Fruit fly (Drosophila melanogaster): Measurements from ENCODE around the gene CG15465.

Gene CG15465

dm6 chrX:5046256-5046894 lies 39.2 kb upstream of the CG15465 start (continued):
- no peak for TF ChIP-seq tll (GFP tag; optimal IDR thresholded peaks at IDR 0.05)
- TF ChIP-seq klu (GFP tag; IDR thresholded peaks at IDR 0.05) = peak; percentile 31; the same call in 1 of the 2 replicates
- TF ChIP-seq toy (GFP tag; IDR thresholded peaks at IDR 0.05) = 0 out of 2 replicates have a peak, but pooled peaks have one; percentile 29
- peak; percentile 84 for TF ChIP-seq Med (GFP tag)
- TF ChIP-seq CG1602 (GFP tag; optimal IDR thresholded peaks at IDR 0.05) = peak; percentile 72
- TF ChIP-seq bsh (GFP tag; optimal IDR thresholded peaks at IDR 0.05) = peak; percentile 58 to 87
- TF ChIP-seq CG4424 (GFP tag; optimal IDR thresholded peaks at IDR 0.05) = peak; percentile 82
- TF ChIP-seq Dip3 (GFP tag; optimal IDR thresholded peaks at IDR 0.05) = peak; percentile 53
- TF ChIP-seq CG9876 (GFP tag; optimal IDR thresholded peaks at IDR 0.05) = no peak
- no peak for TF ChIP-seq Hr39 (optimal IDR thresholded peaks at IDR 0.05)
- TF ChIP-seq CG4328 (GFP tag; optimal IDR thresholded peaks at IDR 0.05) = peak; percentile 62
- TF ChIP-seq peb (GFP tag; IDR thresholded peaks at IDR 0.05) = peak; percentile 41; the same call in 1 of the 2 replicates
- no peak for TF ChIP-seq hth (optimal IDR thresholded peaks at IDR 0.05)
- TF ChIP-seq Nf-YB (GFP tag; optimal IDR thresholded peaks at IDR 0.05) = peak; percentile 59
- no peak for TF ChIP-seq rib (GFP tag; IDR thresholded peaks at IDR 0.05)
- peak; percentile 54 for TF ChIP-seq CG5245 (GFP tag; optimal IDR thresholded peaks at IDR 0.05)
- no peak for TF ChIP-seq MESR4 (GFP tag; optimal IDR thresholded peaks at IDR 0.05)
- TF ChIP-seq CG14441 (GFP tag; IDR thresholded peaks at IDR 0.05) = peak; percentile 71
- peak; percentile 56 for TF ChIP-seq CG31224 (GFP tag; IDR thresholded peaks at IDR 0.05)
- TF ChIP-seq al (GFP tag; IDR thresholded peaks at IDR 0.05) = peak; percentile 52; the same call in 1 of the 2 replicates
- TF ChIP-seq croc (GFP tag; conservative IDR thresholded peaks at IDR 0.05) = no peak
- TF ChIP-seq CG7556 (GFP tag; optimal IDR thresholded peaks at IDR 0.05) = peak; percentile 88
- peak; percentile 80 for TF ChIP-seq gsb-n (tag; optimal IDR thresholded peaks at IDR 0.05)
- TF ChIP-seq kah (GFP tag; optimal IDR thresholded peaks at IDR 0.05) = peak; percentile 22
- peak; percentile 90 for TF ChIP-seq dmrt11E (tag; optimal IDR thresholded peaks at IDR 0.05)
- TF ChIP-seq vvl (GFP tag; IDR thresholded peaks at IDR 0.05) = peak; percentile 84
- peak; percentile 84 for TF ChIP-seq CG15269 (tag; optimal IDR thresholded peaks at IDR 0.05)
- no peak for TF ChIP-seq usp (GFP tag; optimal IDR thresholded peaks at IDR 0.05)
- TF ChIP-seq CG7928 (GFP tag; optimal IDR thresholded peaks at IDR 0.05) = peak; percentile 31
- TF ChIP-seq CG6813 (GFP tag; optimal IDR thresholded peaks at IDR 0.05) = peak; percentile 69
- no peak for TF ChIP-seq inv (GFP tag; IDR thresholded peaks at IDR 0.05; ENCODE audit: partially characterized antibody)
- no peak for TF ChIP-seq Hmx (GFP tag; optimal IDR thresholded peaks at IDR 0.05)
- TF ChIP-seq Fer2 (tag; optimal IDR thresholded peaks at IDR 0.05) = peak; percentile 39
- TF ChIP-seq Antp (GFP tag; optimal IDR thresholded peaks at IDR 0.05) = peak; percentile 42
- peak; percentile 11 for TF ChIP-seq CG1647 (GFP tag; optimal IDR thresholded peaks at IDR 0.05)
- TF ChIP-seq CG13296 (GFP tag; optimal IDR thresholded peaks at IDR 0.05) = peak; percentile 72
- TF ChIP-seq fru (optimal IDR thresholded peaks at IDR 0.05) = no peak
- TF ChIP-seq CG17802 (tag; optimal IDR thresholded peaks at IDR 0.05) = no peak
- no peak for TF ChIP-seq fd64A (GFP tag; optimal IDR thresholded peaks at IDR 0.05)
- peak; percentile 71 for TF ChIP-seq CG16815 (GFP tag; optimal IDR thresholded peaks at IDR 0.05)
- peak; percentile 23 for TF ChIP-seq CG10543 (GFP tag; optimal IDR thresholded peaks at IDR 0.05)
- peak; percentile 83 for TF ChIP-seq dysf (GFP tag; IDR thresholded peaks at IDR 0.05)
- TF ChIP-seq emc (GFP tag; optimal IDR thresholded peaks at IDR 0.05) = no peak
- TF ChIP-seq sug (tag; optimal IDR thresholded peaks at IDR 0.05) = peak; percentile 51
- peak; percentile 78 for TF ChIP-seq CG15601 (tag; optimal IDR thresholded peaks at IDR 0.05)
- TF ChIP-seq CG31441 (GFP tag; IDR thresholded peaks at IDR 0.05) = peak; percentile 87
- no peak for TF ChIP-seq pros (GFP tag; optimal IDR thresholded peaks at IDR 0.05)
- peak; percentile 33; the same call in 1 of the 2 replicates for TF ChIP-seq CG8765 (GFP tag; IDR thresholded peaks at IDR 0.05)
- TF ChIP-seq ken (GFP tag; IDR thresholded peaks at IDR 0.05) = peak; percentile 53; the same call in 1 of the 3 replicates
- peak; percentile 81 for TF ChIP-seq gcm (GFP tag; optimal IDR thresholded peaks at IDR 0.05)
